Worm (Caenorhabditis elegans) whole organism, L1 larva: Measurements from ENCODE around the gene col-94.
A peak's percentile ranks its signal among the peaks of the same experiment; 100 is the strongest.

Source experiments
- C16A3.4 ChIP-seq: fragments of 150-350 bp; optimal IDR thresholded peaks from 2 replicates; lab custom pipeline; 2014; ENCODE audit warnings: missing biosample characterization, missing genetic modification characterization
- F16B12.6 ChIP-seq: fragments of 150-350 bp; optimal IDR thresholded peaks from 2 replicates; lab custom pipeline; 2014; ENCODE audit warnings: missing biosample characterization, missing genetic modification characterization
- Y116A8C.19 ChIP-seq: sonication (generic microtip); optimal IDR thresholded peaks from 2 replicates; lab custom pipeline; 2016; ENCODE audit warnings: missing compliant biosample characterization, missing genetic modification characterization, borderline replicate concordance
- blmp-1 ChIP-seq: fragments of 150-350 bp; optimal IDR thresholded peaks from 2 replicates; lab custom pipeline; 2014; ENCODE audit warnings: missing biosample characterization, missing genetic modification characterization
- ceh-63 ChIP-seq: fragments of 200-800 bp; sonication (Bioruptor generic); optimal IDR thresholded peaks from 2 replicates; lab custom pipeline; 2018; ENCODE audit warnings: mild to moderate bottlenecking, missing genetic modification characterization, missing compliant biosample characterization
- ceh-8 ChIP-seq: fragments of 200-800 bp; sonication (Bioruptor generic); optimal IDR thresholded peaks from 2 replicates; lab custom pipeline; 2018; ENCODE audit warnings: mild to moderate bottlenecking, missing genetic modification characterization, moderate library complexity, missing compliant biosample characterization
- ceh-90 ChIP-seq: sonication (generic microtip); optimal IDR thresholded peaks from 2 replicates; lab custom pipeline; 2016; ENCODE audit warnings: missing genetic modification characterization, missing compliant biosample characterization
- dpl-1 ChIP-seq, 3 experiments: fragments of 150-350 bp in 2 of 3; sonication (generic microtip) in 1 of 3; optimal IDR thresholded peaks; 2 replicates each; lab custom pipeline; 2014 to 2017; ENCODE audit warnings: missing biosample characterization in 3 of 3, missing genetic modification characterization in 3 of 3, missing genetic modification reagents in 3 of 3
- efl-1 ChIP-seq, 4 experiments: fragments of 150-350 bp; optimal IDR thresholded peaks in 3 of 4; peaks in 1 of 4; 1 replicate in 1 of 4; 2 replicates in 3 of 4; lab custom pipeline; 2014; ENCODE audit warnings: missing biosample characterization in 2 of 4, missing genetic modification characterization in 2 of 4, missing genetic modification reagents in 2 of 4
- egl-13 ChIP-seq: sonication (generic microtip); optimal IDR thresholded peaks from 2 replicates; lab custom pipeline; 2016; ENCODE audit warnings: missing genotype, missing genetic modification reagents, missing genetic modification characterization, missing compliant biosample characterization
- elt-2 ChIP-seq: sonication (generic microtip); optimal IDR thresholded peaks from 2 replicates; lab custom pipeline; 2016; ENCODE audit warnings: missing genetic modification characterization, mild to moderate bottlenecking, inconsistent platforms, missing compliant biosample characterization, missing genetic modification reagents
- elt-3 ChIP-seq, 6 experiments: fragments of 150-350 bp in 1 of 6; sonication (generic microtip); optimal IDR thresholded peaks; 2 replicates each; lab custom pipeline; 2017 to 2018; ENCODE audit warnings: missing biosample characterization in 6 of 6, missing genetic modification characterization in 6 of 6, inconsistent platforms in 1 of 6
- ets-5 ChIP-seq: fragments of 200-800 bp; sonication (Bioruptor generic); IDR thresholded peaks from 2 replicates; pipeline ENCODE4 v1.3.6; 2022; ENCODE audit warnings: missing genetic modification characterization, missing compliant biosample characterization
- fkh-8 ChIP-seq: sonication (generic microtip); optimal IDR thresholded peaks from 2 replicates; lab custom pipeline; 2016; ENCODE audit warnings: mild to moderate bottlenecking, missing genetic modification characterization, missing compliant biosample characterization
- fos-1 ChIP-seq: fragments of 150-350 bp; optimal IDR thresholded peaks from 2 replicates; lab custom pipeline; 2014; ENCODE audit warnings: missing biosample characterization, missing genetic modification characterization
- grh-1 ChIP-seq: fragments of 200-800 bp; sonication (Bioruptor generic); IDR thresholded peaks from 2 replicates; pipeline ENCODE4 v1.3.6; 2022; ENCODE audit warnings: missing genetic modification reagents, missing genetic modification characterization, missing compliant biosample characterization
- hlh-4 ChIP-seq: sonication (generic microtip); optimal IDR thresholded peaks from 2 replicates; lab custom pipeline; 2016; ENCODE audit warnings: mild to moderate bottlenecking, missing genetic modification characterization, missing compliant biosample characterization
- hpl-2 ChIP-seq: fragments of 150-350 bp; optimal IDR thresholded peaks from 2 replicates; lab custom pipeline; 2014; ENCODE audit warnings: missing biosample characterization, missing genetic modification reagents, missing genetic modification characterization
- isw-1 ChIP-seq: fragments of 200-800 bp; sonication (Bioruptor generic); IDR thresholded peaks from 2 replicates; pipeline ENCODE4 v1.3.6; 2022; ENCODE audit warnings: missing genetic modification characterization, missing compliant biosample characterization
- lin-14 ChIP-seq: fragments of 200-800 bp; sonication (Bioruptor generic); optimal IDR thresholded peaks from 2 replicates; lab custom pipeline; 2018; ENCODE audit warnings: mild to moderate bottlenecking, missing genetic modification characterization, moderate library complexity, missing compliant biosample characterization
- lin-15B ChIP-seq: fragments of 150-350 bp; sonication (generic microtip); optimal IDR thresholded peaks from 3 replicates; lab custom pipeline; 2014; ENCODE audit warnings: missing biosample characterization, missing genetic modification characterization
- lin-35 ChIP-seq, 2 experiments: fragments of 150-350 bp; optimal IDR thresholded peaks; 2 replicates each; lab custom pipeline; 2014; ENCODE audit warnings: missing biosample characterization in 2 of 2, missing genetic modification characterization in 2 of 2, missing genetic modification reagents in 2 of 2
- lin-39 ChIP-seq: fragments of 150-350 bp; optimal IDR thresholded peaks from 2 replicates; lab custom pipeline; 2014; ENCODE audit warnings: missing biosample characterization, missing genetic modification reagents, missing genetic modification characterization
- mab-9 ChIP-seq: fragments of 200-800 bp; sonication (Bioruptor generic); IDR thresholded peaks from 2 replicates; pipeline ENCODE4 v1.3.6; 2022; ENCODE audit warnings: missing genetic modification reagents, missing genetic modification characterization, missing compliant biosample characterization
- mdl-1 ChIP-seq, 2 experiments: fragments of 150-350 bp; optimal IDR thresholded peaks; 2 replicates each; lab custom pipeline; 2014 to 2017; ENCODE audit warnings: missing biosample characterization in 2 of 2, missing genetic modification characterization in 2 of 2, inconsistent platforms in 1 of 2
- nhr-12 ChIP-seq: sonication (generic microtip); optimal IDR thresholded peaks from 2 replicates; lab custom pipeline; 2017; ENCODE audit warnings: missing biosample characterization, missing genetic modification characterization
- nhr-19 ChIP-seq: fragments of 200-800 bp; sonication (Bioruptor generic); conservative IDR thresholded peaks from 2 replicates; pipeline ENCODE4 v1.3.6; 2022; ENCODE audit warnings: missing genetic modification characterization, missing compliant biosample characterization
- nhr-20 ChIP-seq: sonication (generic microtip); optimal IDR thresholded peaks from 2 replicates; lab custom pipeline; 2016; ENCODE audit warnings: mild to moderate bottlenecking, missing genetic modification characterization, missing compliant biosample characterization
- nhr-28 ChIP-seq: fragments of 150-350 bp; optimal IDR thresholded peaks from 2 replicates; lab custom pipeline; 2014; ENCODE audit warnings: missing biosample characterization, missing genetic modification characterization
- nhr-47 ChIP-seq: sonication (generic microtip); optimal IDR thresholded peaks from 2 replicates; lab custom pipeline; 2016; ENCODE audit warnings: mild to moderate bottlenecking, missing genetic modification characterization, moderate library complexity, missing compliant biosample characterization
- nhr-71 ChIP-seq: sonication (generic microtip); optimal IDR thresholded peaks from 2 replicates; lab custom pipeline; 2016; ENCODE audit warnings: mild to moderate bottlenecking, missing genetic modification characterization, moderate library complexity, missing compliant biosample characterization
- nhr-76 ChIP-seq: sonication (generic microtip); optimal IDR thresholded peaks from 2 replicates; lab custom pipeline; 2017; ENCODE audit warnings: missing biosample characterization, missing genetic modification characterization
- nhr-77 ChIP-seq: fragments of 150-350 bp; optimal IDR thresholded peaks from 2 replicates; lab custom pipeline; 2014; ENCODE audit warnings: missing biosample characterization, missing genetic modification characterization
- nhr-84 ChIP-seq: sonication (generic microtip); optimal IDR thresholded peaks from 2 replicates; lab custom pipeline; 2017; ENCODE audit warnings: missing biosample characterization, missing genetic modification characterization
- nhr-85 ChIP-seq: sonication (generic microtip); peaks from one replicate; lab custom pipeline; 2016; ENCODE audit warnings: missing genetic modification characterization, inconsistent platforms, missing compliant biosample characterization
- nhr-90 ChIP-seq: sonication (generic microtip); optimal IDR thresholded peaks from 2 replicates; lab custom pipeline; 2016; ENCODE audit warnings: mild to moderate bottlenecking, missing genetic modification characterization, missing compliant biosample characterization; ENCODE audit not compliant: poor library complexity
- pag-3 ChIP-seq: sonication (generic microtip); optimal IDR thresholded peaks from 2 replicates; lab custom pipeline; 2017; ENCODE audit warnings: missing genetic modification characterization, mild to moderate bottlenecking, missing compliant biosample characterization, antibody characterized with exemption, borderline replicate concordance; ENCODE audit not compliant: insufficient read depth
- snu-23 ChIP-seq: sonication (generic microtip); optimal IDR thresholded peaks from 2 replicates; lab custom pipeline; 2016; ENCODE audit warnings: missing genetic modification characterization, missing compliant biosample characterization
- sox-4 ChIP-seq: sonication (generic microtip); optimal IDR thresholded peaks from 2 replicates; lab custom pipeline; 2016; ENCODE audit warnings: missing genetic modification characterization, missing compliant biosample characterization
- sptf-1 ChIP-seq: fragments of 150-350 bp; optimal IDR thresholded peaks from 2 replicates; lab custom pipeline; 2014; ENCODE audit warnings: missing biosample characterization, missing genetic modification characterization
- sup-37 ChIP-seq: fragments of 200-800 bp; sonication (Bioruptor generic); optimal IDR thresholded peaks from 2 replicates; lab custom pipeline; 2018; ENCODE audit warnings: mild to moderate bottlenecking, missing genetic modification characterization, missing compliant biosample characterization
- swsn-7 ChIP-seq: sonication (generic microtip); optimal IDR thresholded peaks from 2 replicates; lab custom pipeline; 2016; ENCODE audit warnings: missing genetic modification characterization, missing compliant biosample characterization
- tlp-1 ChIP-seq: fragments of 150-350 bp; optimal IDR thresholded peaks from 2 replicates; lab custom pipeline; 2014; ENCODE audit warnings: missing biosample characterization, missing genetic modification characterization
- unc-98 ChIP-seq: fragments of 200-800 bp; sonication (Bioruptor generic); IDR thresholded peaks from 2 replicates; pipeline ENCODE4 v1.3.6; 2022; ENCODE audit warnings: missing genetic modification characterization, missing compliant biosample characterization
- zip-4 ChIP-seq: fragments of 200-800 bp; sonication (Bioruptor generic); optimal IDR thresholded peaks from 2 replicates; lab custom pipeline; 2018; ENCODE audit warnings: mild to moderate bottlenecking, missing genetic modification characterization, moderate library complexity, missing compliant biosample characterization
- ztf-11 ChIP-seq, 2 experiments: sonication (generic microtip); optimal IDR thresholded peaks; 2 replicates each; lab custom pipeline; 2016 to 2017; ENCODE audit warnings: missing genetic modification characterization in 2 of 2, missing biosample characterization in 1 of 2, missing compliant biosample characterization in 1 of 2

Gene col-94

ce11 chrIII:10987561-10988184 lies at the start of gene col-94:
TSS of gene col-94 (minus strand) at chrIII:10987873.
- TF ChIP-seq nhr-77 (tag; lab: Kevin White, UChicago) (no peak), sup-37 (no peak), nhr-85 (tag; lab: Kevin White, UChicago) (peak; percentile 63), nhr-76 (no peak), lin-35 (GFP tag; optimal IDR thresholded peaks at IDR 0.05; lab: Kevin White, UChicago) (no peak), efl-1 (optimal IDR thresholded peaks at IDR 0.05; lab: Kevin White, UChicago) (no peak), efl-1 (GFP tag; optimal IDR thresholded peaks at IDR 0.05 in 1 of 2; lab: Kevin White, UChicago) (no peak), nhr-20 (no peak), nhr-19 (GFP tag; lab: Robert Waterston, UW) (0 out of 2 replicates have a peak, but pooled peaks have one; percentile 5), ceh-8 (GFP tag; lab: Kevin White, UChicago) (no peak), snu-23 (GFP tag; lab: Kevin White, UChicago) (peak; percentile 26), isw-1 (GFP tag; lab: Robert Waterston, UW) (no peak), lin-14 (GFP tag; lab: Kevin White, UChicago) (peak; percentile 51)

- TF ChIP-seq nhr-84 (tag; lab: Kevin White, UChicago) (no peak), ceh-63 (GFP tag; lab: Kevin White, UChicago) (no peak), lin-15B (tag; lab: Kevin White, UChicago) (no peak), blmp-1 (tag; lab: Kevin White, UChicago) (no peak), lin-35 (GFP tag; optimal IDR thresholded peaks at IDR 0.05; lab: Kevin White, UChicago) (no peak), nhr-12 (no peak), elt-2 (tag; lab: Kevin White, UChicago) (no peak), sup-37 (no peak), snu-23 (GFP tag; lab: Kevin White, UChicago) (no peak), mdl-1 (tag; optimal IDR thresholded peaks at IDR 0.05; lab: Kevin White, UChicago) (no peak), unc-98 (GFP tag; lab: Robert Waterston, UW) (no peak), nhr-77 (tag; lab: Kevin White, UChicago) (no peak), sox-4 (tag; lab: Kevin White, UChicago) (no peak), Y116A8C.19 (tag; lab: Kevin White, UChicago) (no peak), nhr-19 (GFP tag; lab: Robert Waterston, UW) (no peak), sptf-1 (tag; lab: Kevin White, UChicago) (no peak), dpl-1 (GFP tag; optimal IDR thresholded peaks at IDR 0.05; lab: Kevin White, UChicago) (no peak), grh-1 (GFP tag; lab: Robert Waterston, UW) (no peak), lin-39 (tag; lab: Kevin White, UChicago) (no peak)
Measured at ce11 chrIII:11036640-11037039, 49.0 kb upstream of the col-94 start, which contains the start of gene spat-2. TSS of gene spat-2 (plus strand) at chrIII:11036940.

- TF ChIP-seq hpl-2 (GFP tag; lab: Kevin White, UChicago), result no peak
- TF ChIP-seq sptf-1 (tag; lab: Kevin White, UChicago), result no peak
- no peak for TF ChIP-seq mab-9 (GFP tag; lab: Robert Waterston, UW)
- peak; percentile 50 for TF ChIP-seq fos-1
- peak; percentile 69 for TF ChIP-seq nhr-90 (tag; lab: Kevin White, UChicago)
- TF ChIP-seq C16A3.4 (tag; lab: Kevin White, UChicago), result peak; percentile 76
- no peak for TF ChIP-seq nhr-12
- peak; percentile 69 to 83 (median 82) for TF ChIP-seq dpl-1 (GFP tag; optimal IDR thresholded peaks at IDR 0.05; lab: Kevin White, UChicago)
- TF ChIP-seq lin-39 (tag; lab: Kevin White, UChicago), result peak; percentile 40
- peak in 2 of 6 experiments; percentile 57 to 75 for TF ChIP-seq elt-3 (tag; optimal IDR thresholded peaks at IDR 0.05; lab: Kevin White, UChicago)
- peak; percentile 36 for TF ChIP-seq sup-37
- peak; percentile 27 for TF ChIP-seq zip-4 (GFP tag; lab: Kevin White, UChicago)
- TF ChIP-seq ztf-11 (tag; optimal IDR thresholded peaks at IDR 0.05; lab: Kevin White, UChicago), result peak in 1 of 2 experiments; percentile 7
- no peak for TF ChIP-seq ceh-90
- TF ChIP-seq elt-2 (tag; lab: Kevin White, UChicago), result peak; percentile 27
- peak; percentile 83 for TF ChIP-seq nhr-71 (tag; lab: Kevin White, UChicago)
- peak; percentile 52 for TF ChIP-seq fkh-8 (tag; lab: Kevin White, UChicago)
- TF ChIP-seq egl-13, result no peak
- peak; percentile 81 for TF ChIP-seq swsn-7 (tag; lab: Kevin White, UChicago)
- no peak for TF ChIP-seq hlh-4 (tag; lab: Kevin White, UChicago)
- no peak for TF ChIP-seq pag-3 (tag; lab: Kevin White, UChicago)
- no peak for TF ChIP-seq ets-5 (GFP tag; lab: Robert Waterston, UW)
- peak; percentile 84 for TF ChIP-seq nhr-47 (tag; lab: Kevin White, UChicago)
- TF ChIP-seq nhr-28 (tag; lab: Kevin White, UChicago), result no peak
- TF ChIP-seq grh-1 (GFP tag; lab: Robert Waterston, UW), result peak; percentile 60
- peak; percentile 100 for TF ChIP-seq F16B12.6 (tag; lab: Kevin White, UChicago)
- TF ChIP-seq tlp-1, result no peak
Measured at ce11 chrIII:11036132-11036531, 48.5 kb upstream of the col-94 start.
